Fruit fly (Drosophila melanogaster) whole organism, embryonic: ENCODE results near the gene CG33288.

Experiments
- Atf-2 ChIP-seq: fragments of 200-800 bp; sonication (Bioruptor generic); optimal IDR thresholded peaks from 2 replicates; lab custom pipeline; 2016; ENCODE audit warnings: missing biosample characterization, missing genetic modification characterization
- Blimp-1 ChIP-seq: fragments of 200-800 bp; sonication (Bioruptor generic); optimal IDR thresholded peaks from 3 replicates; lab custom pipeline; 2018; ENCODE audit warnings: missing biosample characterization, missing genetic modification characterization, mild to moderate bottlenecking, moderate library complexity, missing genetic modification reagents
- BtbVII ChIP-seq: fragments of 200-800 bp; sonication (Bioruptor generic); optimal IDR thresholded peaks from 3 replicates; lab custom pipeline; 2017; ENCODE audit warnings: missing biosample characterization, mild to moderate bottlenecking, missing genetic modification characterization
- CG11085 ChIP-seq: fragments of 200-800 bp; sonication (Bioruptor generic); IDR thresholded peaks from 2 replicates; pipeline ENCODE4 v1.3.6; 2022; ENCODE audit warnings: missing biosample characterization, missing genetic modification characterization
- CG11247 ChIP-seq: fragments of 200-800 bp; sonication (Bioruptor generic); IDR thresholded peaks from 2 replicates; pipeline ENCODE4 v1.3.6; 2022; ENCODE audit warnings: missing biosample characterization, missing genetic modification characterization
- CG12219 ChIP-seq: fragments of 200-800 bp; sonication (Bioruptor generic); optimal IDR thresholded peaks from 3 replicates; lab custom pipeline; 2018; ENCODE audit warnings: missing biosample characterization, mild to moderate bottlenecking, missing genetic modification characterization
- CG15601 ChIP-seq: fragments of 200-800 bp; sonication (Bioruptor generic); optimal IDR thresholded peaks from 3 replicates; lab custom pipeline; 2019; ENCODE audit warnings: missing biosample characterization, mild to moderate bottlenecking, missing genetic modification characterization, moderate library complexity
- CG16815 ChIP-seq: fragments of 200-800 bp; sonication (Bioruptor generic); optimal IDR thresholded peaks from 3 replicates; lab custom pipeline; 2017; ENCODE audit warnings: missing biosample characterization, mild to moderate bottlenecking, missing genetic modification characterization
- CG17385 ChIP-seq: fragments of 200-800 bp; sonication (Bioruptor generic); optimal IDR thresholded peaks from 3 replicates; lab custom pipeline; 2018; ENCODE audit warnings: missing biosample characterization, mild to moderate bottlenecking, missing genetic modification characterization
- CG17568 ChIP-seq: fragments of 200-800 bp; sonication (Bioruptor generic); optimal IDR thresholded peaks from 2 replicates; lab custom pipeline; 2018; ENCODE audit warnings: missing biosample characterization, mild to moderate bottlenecking, missing genetic modification characterization, moderate library complexity
- CG18262 ChIP-seq: fragments of 200-800 bp; optimal IDR thresholded peaks from 3 replicates; lab custom pipeline; 2019; ENCODE audit warnings: missing biosample characterization, mild to moderate bottlenecking, missing genetic modification characterization, moderate library complexity
- CG2129 ChIP-seq: fragments of 200-800 bp; sonication (Bioruptor generic); IDR thresholded peaks from 2 replicates; pipeline ENCODE4 v1.3.6; 2022; ENCODE audit warnings: missing biosample characterization, missing genetic modification characterization; ENCODE audit not compliant: partially characterized antibody
- CG32772 ChIP-seq: fragments of 200-800 bp; sonication (Bioruptor generic); IDR thresholded peaks from 2 replicates; pipeline ENCODE4 v1.3.6; 2022; ENCODE audit warnings: missing biosample characterization, missing genetic modification characterization
- CG4707 ChIP-seq: fragments of 200-800 bp; sonication (Bioruptor generic); optimal IDR thresholded peaks from 2 replicates; lab custom pipeline; 2018; ENCODE audit warnings: missing biosample characterization, mild to moderate bottlenecking, missing genetic modification characterization, moderate library complexity
- CG5953 ChIP-seq: fragments of 200-800 bp; sonication (Bioruptor generic); IDR thresholded peaks from 2 replicates; pipeline ENCODE4 v1.3.6; 2022; ENCODE audit warnings: missing biosample characterization, missing genetic modification characterization
- CG7271 ChIP-seq: fragments of 200-800 bp; sonication (Bioruptor generic); optimal IDR thresholded peaks from 2 replicates; lab custom pipeline; 2018; ENCODE audit warnings: missing biosample characterization, mild to moderate bottlenecking, missing genetic modification characterization, moderate library complexity
- CG7372 ChIP-seq: fragments of 200-800 bp; sonication (Bioruptor generic); IDR thresholded peaks from 2 replicates; pipeline ENCODE4 v1.3.6; 2022; ENCODE audit warnings: missing biosample characterization, missing genetic modification characterization
- CG7987 ChIP-seq: fragments of 200-800 bp; sonication (Bioruptor generic); optimal IDR thresholded peaks from 2 replicates; lab custom pipeline; 2018; ENCODE audit warnings: missing biosample characterization, mild to moderate bottlenecking, missing genetic modification characterization, moderate library complexity
- CG8290 ChIP-seq, 3 experiments: fragments of 200-800 bp; sonication (Bioruptor generic); optimal IDR thresholded peaks; 2 replicates each; lab custom pipeline; 2016 to 2019; ENCODE audit warnings: missing biosample characterization in 3 of 3, missing genetic modification characterization in 3 of 3, mild to moderate bottlenecking in 2 of 3, moderate library complexity in 1 of 3
- CG8388 ChIP-seq: fragments of 200-800 bp; sonication (Bioruptor generic); optimal IDR thresholded peaks from 2 replicates; lab custom pipeline; 2019; ENCODE audit warnings: missing biosample characterization, mild to moderate bottlenecking, missing genetic modification characterization, moderate library complexity
- Camta ChIP-seq: fragments of 200-800 bp; sonication (Bioruptor generic); optimal IDR thresholded peaks from 2 replicates; lab custom pipeline; 2016; ENCODE audit warnings: missing biosample characterization, missing genetic modification characterization
- CoRest ChIP-seq: fragments of 200-800 bp; sonication (Bioruptor generic); optimal IDR thresholded peaks from 3 replicates; lab custom pipeline; 2018; ENCODE audit warnings: missing biosample characterization, mild to moderate bottlenecking, missing genetic modification characterization, moderate library complexity
- Drgx ChIP-seq: fragments of 200-800 bp; sonication (Bioruptor generic); IDR thresholded peaks from 2 replicates; pipeline ENCODE4 v1.3.6; 2022; ENCODE audit warnings: missing biosample characterization, missing genetic modification characterization
- E2f2 ChIP-seq: fragments of 200-800 bp; sonication (Bioruptor generic); IDR thresholded peaks from 2 replicates; pipeline ENCODE4 v1.3.6; 2022; ENCODE audit warnings: missing biosample characterization, missing genetic modification characterization
- ERR ChIP-seq: fragments of 200-800 bp; sonication (Bioruptor generic); optimal IDR thresholded peaks from 2 replicates; lab custom pipeline; 2016; ENCODE audit warnings: missing biosample characterization, missing genetic modification characterization
- Fer1 ChIP-seq: fragments of 200-800 bp; sonication (Bioruptor generic); optimal IDR thresholded peaks from 2 replicates; lab custom pipeline; 2017; ENCODE audit warnings: missing biosample characterization, mild to moderate bottlenecking, missing genetic modification characterization
- Fer3 ChIP-seq: fragments of 200-800 bp; sonication (Bioruptor generic); optimal IDR thresholded peaks from 2 replicates; lab custom pipeline; 2018; ENCODE audit warnings: missing biosample characterization, mild to moderate bottlenecking, missing genetic modification characterization, moderate library complexity
- Hey ChIP-seq: fragments of 200-800 bp; sonication (Bioruptor generic); optimal IDR thresholded peaks from 3 replicates; lab custom pipeline; 2018; ENCODE audit warnings: missing biosample characterization, mild to moderate bottlenecking, missing genetic modification characterization
- Hr51 ChIP-seq, 2 experiments: fragments of 200-800 bp; sonication (Bioruptor generic); optimal IDR thresholded peaks; 2 replicates in 1 of 2; 3 replicates in 1 of 2; lab custom pipeline; 2016 to 2018; ENCODE audit warnings: missing biosample characterization in 2 of 2, missing genetic modification characterization in 2 of 2, mild to moderate bottlenecking in 1 of 2, moderate library complexity in 1 of 2
- Lpt ChIP-seq: fragments of >200 bp; optimal IDR thresholded peaks from 2 replicates; lab custom pipeline; 2018; ENCODE audit warnings: missing biosample characterization, missing genetic modification characterization
- Nf-YA ChIP-seq: fragments of 200-800 bp; sonication (Bioruptor generic); IDR thresholded peaks from 2 replicates; pipeline ENCODE4 v1.3.6; 2022; ENCODE audit warnings: missing biosample characterization, missing genetic modification characterization
- Poxn ChIP-seq: fragments of 200-800 bp; sonication (Bioruptor generic); IDR thresholded peaks from 2 replicates; pipeline ENCODE4 v1.3.6; 2022; ENCODE audit warnings: missing biosample characterization, missing genetic modification characterization
- Rx ChIP-seq: fragments of 200-800 bp; sonication (Bioruptor generic); IDR thresholded peaks from 2 replicates; pipeline ENCODE4 v1.3.6; 2022; ENCODE audit warnings: missing biosample characterization, missing genetic modification characterization
- TFAM ChIP-seq: fragments of 200-800 bp; sonication (Bioruptor generic); optimal IDR thresholded peaks from 2 replicates; lab custom pipeline; 2017; ENCODE audit warnings: missing biosample characterization, missing genetic modification characterization, inconsistent platforms
- Xbp1 ChIP-seq: fragments of 200-800 bp; sonication (Bioruptor generic); optimal IDR thresholded peaks from 3 replicates; lab custom pipeline; 2016; ENCODE audit warnings: missing biosample characterization, mild to moderate bottlenecking, missing genetic modification characterization
- br ChIP-seq: fragments of >200 bp; optimal IDR thresholded peaks from 2 replicates; lab custom pipeline; 2017
- btn ChIP-seq: fragments of 200-800 bp; sonication (Bioruptor generic); optimal IDR thresholded peaks from 2 replicates; lab custom pipeline; 2016; ENCODE audit warnings: missing biosample characterization, missing genetic modification characterization
- crol ChIP-seq: fragments of 200-800 bp; sonication (Bioruptor generic); IDR thresholded peaks from 2 replicates; pipeline ENCODE4 v1.3.6; 2022; ENCODE audit warnings: missing biosample characterization, missing genetic modification characterization
- esg ChIP-seq: fragments of 200-800 bp; sonication (Bioruptor generic); conservative IDR thresholded peaks from 2 replicates; pipeline ENCODE4 v1.3.6; 2022; ENCODE audit warnings: missing biosample characterization, missing genetic modification characterization
- fru ChIP-seq: fragments of >200 bp; optimal IDR thresholded peaks from 2 replicates; lab custom pipeline; 2017
- ftz-f1 ChIP-seq: fragments of 200-800 bp; sonication (Bioruptor generic); optimal IDR thresholded peaks from 2 replicates; lab custom pipeline; 2016; ENCODE audit warnings: missing biosample characterization, missing genetic modification characterization
- gce ChIP-seq: fragments of 200-800 bp; sonication (Bioruptor generic); IDR thresholded peaks from 3 replicates; pipeline ENCODE4 v1.3.6; 2022; ENCODE audit warnings: missing biosample characterization, missing genetic modification characterization
- ham ChIP-seq: fragments of 200-800 bp; sonication (Bioruptor generic); IDR thresholded peaks from 2 replicates; pipeline ENCODE4 v1.3.6; 2022; ENCODE audit warnings: missing biosample characterization, missing genetic modification characterization
- ind ChIP-seq: fragments of 200-800 bp; sonication (Bioruptor generic); optimal IDR thresholded peaks from 3 replicates; lab custom pipeline; 2016; ENCODE audit warnings: missing biosample characterization, missing genetic modification characterization
- jing ChIP-seq: fragments of 200-800 bp; sonication (Bioruptor generic); optimal IDR thresholded peaks from 2 replicates; lab custom pipeline; 2018; ENCODE audit warnings: missing biosample characterization, mild to moderate bottlenecking, missing genetic modification characterization
- kni ChIP-seq: fragments of 200-800 bp; sonication (Bioruptor generic); optimal IDR thresholded peaks from 3 replicates; lab custom pipeline; 2017; ENCODE audit warnings: mild to moderate bottlenecking, missing biosample characterization, missing genetic modification reagents, missing genetic modification characterization
- nom ChIP-seq: fragments of 200-800 bp; sonication (Bioruptor generic); optimal IDR thresholded peaks from 2 replicates; lab custom pipeline; 2017; ENCODE audit warnings: missing biosample characterization, missing genetic modification characterization, mild to moderate bottlenecking, moderate library complexity, missing genetic modification reagents
- otp ChIP-seq: fragments of 200-800 bp; sonication (Bioruptor generic); IDR thresholded peaks from 3 replicates; pipeline ENCODE4, ENCODE4 v1.3.6; 2022; ENCODE audit warnings: missing biosample characterization, missing genetic modification characterization
- run ChIP-seq: fragments of 200-800 bp; sonication (Bioruptor generic); optimal IDR thresholded peaks from 3 replicates; lab custom pipeline; 2018; ENCODE audit warnings: missing biosample characterization, mild to moderate bottlenecking, missing genetic modification characterization
- sisA ChIP-seq: fragments of 200-800 bp; sonication (Bioruptor generic); IDR thresholded peaks from 2 replicates; pipeline ENCODE4 v1.3.6; 2022; ENCODE audit warnings: missing biosample characterization, missing genetic modification characterization
- wdn ChIP-seq: fragments of 200-800 bp; sonication (Bioruptor generic); IDR thresholded peaks from 2 replicates; pipeline ENCODE4 v1.3.6; 2022; ENCODE audit warnings: missing biosample characterization, missing genetic modification characterization
- zf30C ChIP-seq: fragments of 200-800 bp; sonication (Bioruptor generic); optimal IDR thresholded peaks from 3 replicates; lab custom pipeline; 2018; ENCODE audit warnings: missing biosample characterization, mild to moderate bottlenecking, missing genetic modification characterization

CG33288 gene

dm6 chr3L:21412140-21412539, 15.4 kb upstream of the CG33288 start (continued):
- no peak for TF ChIP-seq CG5953
- no peak for TF ChIP-seq fru (lab: Kevin White, UChicago)
- TF ChIP-seq run (tag; lab: Kevin White, UChicago), result no peak
- TF ChIP-seq Fer1, result peak; percentile 55
- TF ChIP-seq Lpt (GFP tag; lab: Kevin White, UChicago), result no peak
- no peak for TF ChIP-seq kni (GFP tag; lab: Kevin White, UChicago)
- no peak for TF ChIP-seq ftz-f1
- no peak for TF ChIP-seq Fer3 (tag; lab: Kevin White, UChicago)
- TF ChIP-seq CG32772 (GFP tag; lab: Robert Waterston, UW), result no peak
- no peak for TF ChIP-seq ERR (GFP tag; lab: Kevin White, UChicago)
- no peak for TF ChIP-seq TFAM
- no peak for TF ChIP-seq CG17385 (GFP tag; lab: Kevin White, UChicago)
- TF ChIP-seq crol (GFP tag; lab: Robert Waterston, UW), result no peak
- TF ChIP-seq CG16815, result no peak
- TF ChIP-seq CG12219 (GFP tag; lab: Kevin White, UChicago), result peak; percentile 6
- no peak for TF ChIP-seq Poxn (GFP tag; lab: Robert Waterston, UW)
- no peak for TF ChIP-seq jing (GFP tag; lab: Kevin White, UChicago)
- TF ChIP-seq wdn (GFP tag; lab: Robert Waterston, UW), result no peak
- no peak for TF ChIP-seq Atf-2 (GFP tag; lab: Kevin White, UChicago)
- TF ChIP-seq btn (GFP tag; lab: Kevin White, UChicago), result no peak
- TF ChIP-seq E2f2 (GFP tag; lab: Robert Waterston, UW), result no peak
- no peak for TF ChIP-seq CoRest (tag; lab: Kevin White, UChicago)
- TF ChIP-seq CG15601 (tag; lab: Kevin White, UChicago), result no peak
- TF ChIP-seq CG8290 (GFP tag; optimal IDR thresholded peaks at IDR 0.05; lab: Kevin White, UChicago), result no peak
- peak in 1 of 2 experiments; percentile 63 for TF ChIP-seq CG8290 (tag; optimal IDR thresholded peaks at IDR 0.05; lab: Kevin White, UChicago)
- TF ChIP-seq CG8388, result no peak
- TF ChIP-seq CG11085 (GFP tag; lab: Robert Waterston, UW), result no peak
- TF ChIP-seq CG2129, result no peak
- peak; percentile 43 for TF ChIP-seq BtbVII (GFP tag; lab: Kevin White, UChicago)
- peak; percentile 5 for TF ChIP-seq Blimp-1 (GFP tag; lab: Kevin White, UChicago)
- TF ChIP-seq Camta, result peak; percentile 27
- TF ChIP-seq Hr51 (GFP tag; optimal IDR thresholded peaks at IDR 0.05; lab: Kevin White, UChicago), result no peak
- TF ChIP-seq CG4707, result no peak
- TF ChIP-seq Xbp1 (GFP tag; lab: Kevin White, UChicago), result no peak
- peak; percentile 30 for TF ChIP-seq CG17568
- no peak for TF ChIP-seq nom (GFP tag; lab: Kevin White, UChicago)
- no peak for TF ChIP-seq sisA
- TF ChIP-seq Rx (GFP tag; lab: Robert Waterston, UW), result peak; percentile 25; the same call in 1 of the 2 replicates
- TF ChIP-seq zf30C, result no peak
- TF ChIP-seq Hey, result no peak
- no peak for TF ChIP-seq ind (GFP tag; lab: Kevin White, UChicago)
- TF ChIP-seq CG7372 (GFP tag; lab: Robert Waterston, UW), result no peak
- no peak for TF ChIP-seq br
- no peak for TF ChIP-seq esg (GFP tag; lab: Robert Waterston, UW)
- TF ChIP-seq CG11247, result no peak
- peak; percentile 60 for TF ChIP-seq CG7987
- TF ChIP-seq gce, result no peak
- TF ChIP-seq otp (GFP tag; lab: Robert Waterston, UW), result no peak
- TF ChIP-seq ham, result no peak
- TF ChIP-seq Drgx (GFP tag; lab: Robert Waterston, UW), result no peak
- no peak for TF ChIP-seq CG7271 (tag; lab: Kevin White, UChicago)
- TF ChIP-seq Nf-YA (GFP tag; lab: Robert Waterston, UW), result 0 out of 2 replicates have a peak, but pooled peaks have one; percentile 27
- no peak for TF ChIP-seq CG18262 (tag; lab: Kevin White, UChicago)
